Worm (Caenorhabditis elegans): ENCODE results near the gene mdt-20.

DNA sequence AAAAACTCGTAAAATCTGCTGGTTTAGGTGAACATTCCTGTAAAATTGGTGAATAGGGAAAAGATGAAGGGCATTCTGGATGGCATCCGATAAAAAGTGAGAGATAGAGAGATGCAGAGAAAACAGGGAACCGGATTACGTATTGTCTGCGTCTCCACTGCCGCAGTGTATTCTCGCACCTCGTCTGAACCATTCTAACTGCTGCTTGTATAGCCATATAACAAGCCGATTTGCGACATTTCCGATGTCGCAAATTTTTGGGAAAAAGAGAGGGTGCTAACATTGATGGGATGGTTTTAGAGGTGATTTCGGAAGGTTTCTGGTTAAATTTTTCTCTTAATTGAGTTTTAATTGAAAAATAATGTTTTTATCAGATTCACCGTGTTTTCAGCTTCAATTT is 33.6 kb downstream of the mdt-20 start, which contains the start of gene W09G12.10:
- no peak for TF ChIP-seq dao-5 (tag; optimal IDR thresholded peaks at IDR 0.05)
- no peak for TF ChIP-seq him-1 (tag; optimal IDR thresholded peaks at IDR 0.05)
